Fruit fly (Drosophila melanogaster): ENCODE results near the gene CG32170.

dm6 chr3L:16871630-16872029 is 5.5 kb upstream of the CG32170 start:
- TF ChIP-seq insv (optimal IDR thresholded peaks at IDR 0.05) (no peak), ttk (optimal IDR thresholded peaks at IDR 0.05) (no peak), psq (optimal IDR thresholded peaks at IDR 0.05) (no peak), Sin3A (optimal IDR thresholded peaks at IDR 0.05) (no peak), h (optimal IDR thresholded peaks at IDR 0.05) (no peak), Myc (optimal IDR thresholded peaks at IDR 0.05) (no peak)

Data from Kc167 (cell line).